Comparison of ENCODE assay signal across 1 fruit fly cellular context in the genomic region with DNA sequence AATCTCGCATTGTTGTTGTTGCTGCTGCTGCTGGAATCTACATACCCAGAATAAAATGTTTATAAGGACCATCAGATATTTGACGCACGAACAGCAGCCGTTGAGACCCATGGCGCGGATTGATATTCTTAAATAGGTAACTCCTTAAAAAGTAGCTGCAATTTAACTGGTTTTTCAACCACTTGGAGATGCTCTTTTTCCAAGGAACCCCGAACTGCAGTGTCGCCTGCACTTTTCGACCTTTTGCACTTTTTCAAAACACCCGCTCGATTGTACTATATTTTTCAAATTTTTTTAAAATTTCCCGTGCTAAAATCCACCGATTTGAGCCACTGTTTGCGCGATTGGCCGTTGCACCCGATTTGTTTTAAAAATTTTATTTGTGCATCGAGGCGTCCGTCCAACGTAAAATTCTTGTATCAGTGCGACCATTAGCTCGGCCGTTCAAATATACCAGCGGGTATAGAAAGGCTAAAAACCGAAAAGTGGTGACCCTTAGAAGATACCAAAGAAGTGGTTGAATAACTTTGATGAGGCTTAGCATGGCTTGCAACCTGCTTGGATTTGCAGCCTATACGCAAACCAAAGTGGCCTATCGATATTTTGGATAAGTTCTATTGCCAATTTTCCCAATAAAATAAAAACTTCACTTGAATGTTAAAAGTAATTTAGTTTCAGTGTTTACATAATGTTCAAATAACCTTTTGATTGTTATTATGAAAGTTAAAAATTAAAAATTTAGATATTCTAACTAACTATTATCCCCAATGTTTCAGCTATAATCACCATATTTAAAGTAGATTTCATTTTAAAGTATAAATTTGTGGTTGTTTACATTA.
TF ChIP-seq lines count a peak whose summit lies in the region.

A gene (minus strand): TSS at position 457 of the 839 bp plus-strand sequence.

TF ChIP-seq in whole organism, embryonic, 481 proteins besides CTCF, POLR2A, EP300 and RAD21 (continued from another document and continues in another):
- no peak for TF ChIP-seq unpg (GFP tag; optimal IDR thresholded peaks at IDR 0.05; lab: Kevin White, UChicago)
- peak; percentile 32 for TF ChIP-seq Abd-B (GFP tag; optimal IDR thresholded peaks at IDR 0.05; lab: Kevin White, UChicago)
- TF ChIP-seq CG12391 (tag; optimal IDR thresholded peaks at IDR 0.05; lab: Kevin White, UChicago), result no peak
- no peak for TF ChIP-seq CG2120 (GFP tag; optimal IDR thresholded peaks at IDR 0.05; lab: Kevin White, UChicago)
- TF ChIP-seq Myb (GFP tag; optimal IDR thresholded peaks at IDR 0.05; lab: Kevin White, UChicago), result peak; percentile 79
- peak; percentile 42 for TF ChIP-seq MTF-1 (GFP tag; optimal IDR thresholded peaks at IDR 0.05; lab: Kevin White, UChicago; ENCODE audit: borderline replicate concordance)
- TF ChIP-seq vnd (GFP tag; IDR thresholded peaks at IDR 0.05; lab: Robert Waterston, UW; ENCODE audit: partially characterized antibody), result no peak
- no peak for TF ChIP-seq HLH3B (GFP tag; IDR thresholded peaks at IDR 0.05; lab: Robert Waterston, UW)
- no peak for TF ChIP-seq Sry-β (GFP tag; optimal IDR thresholded peaks at IDR 0.05; lab: Kevin White, UChicago)
- no peak for TF ChIP-seq pros (GFP tag; optimal IDR thresholded peaks at IDR 0.05; lab: Kevin White, UChicago)
- no peak for TF ChIP-seq corto (GFP tag; optimal IDR thresholded peaks at IDR 0.05; lab: Kevin White, UChicago)
- peak; percentile 66 for TF ChIP-seq CG33213 (GFP tag; optimal IDR thresholded peaks at IDR 0.05; lab: Kevin White, UChicago)
- no peak for TF ChIP-seq mirr (GFP tag; optimal IDR thresholded peaks at IDR 0.05; lab: Kevin White, UChicago)
- TF ChIP-seq maf-S (GFP tag; optimal IDR thresholded peaks at IDR 0.05; lab: Kevin White, UChicago), result no peak
- TF ChIP-seq CG7963 (GFP tag; IDR thresholded peaks at IDR 0.05; lab: Robert Waterston, UW; ENCODE audit: partially characterized antibody), result 0 out of 3 replicates have a peak, but pooled peaks have one; percentile 47
- no peak for TF ChIP-seq CG12942 (GFP tag; optimal IDR thresholded peaks at IDR 0.05; lab: Kevin White, UChicago)
- no peak for TF ChIP-seq salm (tag; optimal IDR thresholded peaks at IDR 0.05; lab: Kevin White, UChicago)
- peak; percentile 8 for TF ChIP-seq CG17359 (tag; optimal IDR thresholded peaks at IDR 0.05; lab: Kevin White, UChicago)
- TF ChIP-seq CG10366 (GFP tag; IDR thresholded peaks at IDR 0.05; lab: Robert Waterston, UW), result no peak
- TF ChIP-seq CG1233 (GFP tag; optimal IDR thresholded peaks at IDR 0.05; lab: Kevin White, UChicago), result no peak
- TF ChIP-seq psq (GFP tag; optimal IDR thresholded peaks at IDR 0.05; lab: Kevin White, UChicago), result no peak
- no peak for TF ChIP-seq ranshi (GFP tag; IDR thresholded peaks at IDR 0.05; lab: Robert Waterston, UW)
- no peak for TF ChIP-seq CG18262 (tag; optimal IDR thresholded peaks at IDR 0.05; lab: Kevin White, UChicago)
- no peak for TF ChIP-seq CG2875 (GFP tag; optimal IDR thresholded peaks at IDR 0.05; lab: Kevin White, UChicago)
- no peak for TF ChIP-seq CG12769 (tag; optimal IDR thresholded peaks at IDR 0.05; lab: Kevin White, UChicago)
- no peak; the same call in none of the 3 replicates for TF ChIP-seq HLH4C (GFP tag; IDR thresholded peaks at IDR 0.05; lab: Robert Waterston, UW; ENCODE audit: partially characterized antibody)
- TF ChIP-seq slou (GFP tag; optimal IDR thresholded peaks at IDR 0.05; lab: Kevin White, UChicago), result no peak
- TF ChIP-seq CG14667 (GFP tag; IDR thresholded peaks at IDR 0.05; lab: Robert Waterston, UW), result no peak
- TF ChIP-seq CG10462 (GFP tag; optimal IDR thresholded peaks at IDR 0.05; lab: Kevin White, UChicago), result no peak
- TF ChIP-seq ken (GFP tag; IDR thresholded peaks at IDR 0.05; lab: Robert Waterston, UW), result 0 out of 3 replicates have a peak, but pooled peaks have one; percentile 9
- TF ChIP-seq bcd (GFP tag; optimal IDR thresholded peaks at IDR 0.05; lab: Kevin White, UChicago), result peak; percentile 6
- peak; percentile 95 for TF ChIP-seq gfzf (GFP tag; optimal IDR thresholded peaks at IDR 0.05; lab: Kevin White, UChicago)
- no peak for TF ChIP-seq Camta (GFP tag; optimal IDR thresholded peaks at IDR 0.05; lab: Kevin White, UChicago)
- no peak for TF ChIP-seq CG8388 (GFP tag; optimal IDR thresholded peaks at IDR 0.05; lab: Kevin White, UChicago)
- peak; percentile 36 for TF ChIP-seq CG34376 (GFP tag; optimal IDR thresholded peaks at IDR 0.05; lab: Kevin White, UChicago)
- TF ChIP-seq CG13424 (tag; optimal IDR thresholded peaks at IDR 0.05; lab: Kevin White, UChicago), result no peak
- no peak for TF ChIP-seq Awh (GFP tag; IDR thresholded peaks at IDR 0.05; lab: Robert Waterston, UW)
- TF ChIP-seq zen2 (GFP tag; IDR thresholded peaks at IDR 0.05; lab: Robert Waterston, UW; ENCODE audit: partially characterized antibody), result no peak
- TF ChIP-seq CG3163 (GFP tag; optimal IDR thresholded peaks at IDR 0.05; lab: Kevin White, UChicago), result no peak
- TF ChIP-seq CG3995 (GFP tag; optimal IDR thresholded peaks at IDR 0.05; lab: Kevin White, UChicago), result peak; percentile 39
- TF ChIP-seq Mes4 (GFP tag; optimal IDR thresholded peaks at IDR 0.05; lab: Kevin White, UChicago), result peak; percentile 5
- no peak for TF ChIP-seq rib (GFP tag; IDR thresholded peaks at IDR 0.05; lab: Robert Waterston, UW)
- peak; percentile 32 for TF ChIP-seq CG10267 (tag; optimal IDR thresholded peaks at IDR 0.05; lab: Kevin White, UChicago)
- TF ChIP-seq CG3838 (GFP tag; optimal IDR thresholded peaks at IDR 0.05; lab: Kevin White, UChicago), result no peak
- TF ChIP-seq NfI (GFP tag; optimal IDR thresholded peaks at IDR 0.05; lab: Kevin White, UChicago), result peak; percentile 3
- TF ChIP-seq CG8359 (GFP tag; optimal IDR thresholded peaks at IDR 0.05; lab: Kevin White, UChicago; ENCODE audit: borderline replicate concordance), result no peak
- no peak; the same call in 1 of the 3 replicates for TF ChIP-seq knrl (GFP tag; IDR thresholded peaks at IDR 0.05; lab: Robert Waterston, UW; ENCODE audit: partially characterized antibody)
- no peak for TF ChIP-seq CG9817 (tag; optimal IDR thresholded peaks at IDR 0.05; lab: Kevin White, UChicago)
- TF ChIP-seq CG11504 (tag; optimal IDR thresholded peaks at IDR 0.05; lab: Kevin White, UChicago), result no peak
- TF ChIP-seq prd (optimal IDR thresholded peaks at IDR 0.05; lab: Kevin White, UChicago), result no peak
- TF ChIP-seq prd (GFP tag; IDR thresholded peaks at IDR 0.05; lab: Robert Waterston, UW), result no peak
- TF ChIP-seq CG12104 (GFP tag; optimal IDR thresholded peaks at IDR 0.05; lab: Kevin White, UChicago), result no peak
- TF ChIP-seq fu2 (GFP tag; optimal IDR thresholded peaks at IDR 0.05; lab: Kevin White, UChicago), result no peak
- TF ChIP-seq hb (GFP tag; IDR thresholded peaks at IDR 0.05; lab: Robert Waterston, UW; ENCODE audit: partially characterized antibody), result no peak
- peak; percentile 8; the same call in 1 of the 2 replicates for TF ChIP-seq Xrp1 (GFP tag; IDR thresholded peaks at IDR 0.05; lab: Robert Waterston, UW)
- TF ChIP-seq Gug (GFP tag; IDR thresholded peaks at IDR 0.05; lab: Robert Waterston, UW), result no peak
- no peak for TF ChIP-seq fd3F (GFP tag; optimal IDR thresholded peaks at IDR 0.05; lab: Kevin White, UChicago)
- TF ChIP-seq lbe (GFP tag; optimal IDR thresholded peaks at IDR 0.05; lab: Kevin White, UChicago), result no peak
- TF ChIP-seq CG18011 (GFP tag; optimal IDR thresholded peaks at IDR 0.05; lab: Kevin White, UChicago), result no peak
- no peak for TF ChIP-seq CG10321 (GFP tag; IDR thresholded peaks at IDR 0.05; lab: Robert Waterston, UW)
- peak; percentile 92 for TF ChIP-seq CG1603 (tag; optimal IDR thresholded peaks at IDR 0.05; lab: Kevin White, UChicago)
- peak; percentile 4 for TF ChIP-seq CG7987 (GFP tag; optimal IDR thresholded peaks at IDR 0.05; lab: Kevin White, UChicago)
- peak; percentile 87 for TF ChIP-seq CG9797 (GFP tag; optimal IDR thresholded peaks at IDR 0.05; lab: Kevin White, UChicago)
- peak; percentile 59; the same call in 2 of the 3 replicates for TF ChIP-seq CG16813 (GFP tag; IDR thresholded peaks at IDR 0.05; lab: Robert Waterston, UW; ENCODE audit: partially characterized antibody)
- peak; percentile 53 for TF ChIP-seq trem (tag; optimal IDR thresholded peaks at IDR 0.05; lab: Kevin White, UChicago)
- TF ChIP-seq bsh (GFP tag; optimal IDR thresholded peaks at IDR 0.05; lab: Kevin White, UChicago), result peak in 1 of 2 experiments; percentile 22
- no peak for TF ChIP-seq E2f1 (GFP tag; IDR thresholded peaks at IDR 0.05; lab: Robert Waterston, UW)
- no peak for TF ChIP-seq Dip3 (GFP tag; optimal IDR thresholded peaks at IDR 0.05; lab: Kevin White, UChicago)
- no peak for TF ChIP-seq nmo (GFP tag; optimal IDR thresholded peaks at IDR 0.05; lab: Kevin White, UChicago)
- TF ChIP-seq CG6683 (GFP tag; optimal IDR thresholded peaks at IDR 0.05; lab: Kevin White, UChicago), result no peak
- no peak for TF ChIP-seq CG30403 (GFP tag; optimal IDR thresholded peaks at IDR 0.05; lab: Kevin White, UChicago)
- TF ChIP-seq pita (GFP tag; optimal IDR thresholded peaks at IDR 0.05; lab: Kevin White, UChicago), result peak; percentile 89
- peak; percentile 71 for TF ChIP-seq Bgb (GFP tag; IDR thresholded peaks at IDR 0.05; lab: Robert Waterston, UW; ENCODE audit: partially characterized antibody)
- TF ChIP-seq Dref (GFP tag; IDR thresholded peaks at IDR 0.05; lab: Robert Waterston, UW), result peak; percentile 80
- no peak for TF ChIP-seq CG2678 (tag; optimal IDR thresholded peaks at IDR 0.05; lab: Kevin White, UChicago)
- TF ChIP-seq pan (optimal IDR thresholded peaks at IDR 0.05; lab: Kevin White, UChicago), result no peak
- TF ChIP-seq pan (GFP tag; optimal IDR thresholded peaks at IDR 0.05 in 1 of 2, IDR thresholded peaks at IDR 0.05 in 1 of 2), result no peak
- TF ChIP-seq CG3847 (GFP tag; IDR thresholded peaks at IDR 0.05; lab: Robert Waterston, UW), result peak; percentile 38; the same call in 1 of the 2 replicates
- TF ChIP-seq pfk (GFP tag; optimal IDR thresholded peaks at IDR 0.05; lab: Kevin White, UChicago), result peak; percentile 10
- peak; percentile 35 for TF ChIP-seq CG17568 (GFP tag; optimal IDR thresholded peaks at IDR 0.05; lab: Kevin White, UChicago)
- no peak for TF ChIP-seq CG3281 (GFP tag; optimal IDR thresholded peaks at IDR 0.05; lab: Kevin White, UChicago)
- TF ChIP-seq CG17328 (GFP tag; IDR thresholded peaks at IDR 0.05; lab: Robert Waterston, UW), result no peak
- no peak for TF ChIP-seq tin (GFP tag; optimal IDR thresholded peaks at IDR 0.05; lab: Kevin White, UChicago)
- peak in 1 of 2 experiments; percentile 8 for TF ChIP-seq insv (GFP tag; optimal IDR thresholded peaks at IDR 0.05; lab: Kevin White, UChicago)
- no peak; the same call in 2 of the 3 replicates for TF ChIP-seq CG11560 (tag; IDR thresholded peaks at IDR 0.05; lab: Robert Waterston, UW)
- peak; percentile 82 for TF ChIP-seq Lhr (GFP tag; optimal IDR thresholded peaks at IDR 0.05; lab: Kevin White, UChicago)
- TF ChIP-seq pnt (GFP tag; optimal IDR thresholded peaks at IDR 0.05; lab: Kevin White, UChicago), result no peak
- TF ChIP-seq jigr1 (GFP tag; IDR thresholded peaks at IDR 0.05; lab: Robert Waterston, UW), result no peak
- TF ChIP-seq tll (GFP tag; optimal IDR thresholded peaks at IDR 0.05; lab: Kevin White, UChicago), result no peak
- TF ChIP-seq CG5953 (GFP tag; IDR thresholded peaks at IDR 0.05; lab: Robert Waterston, UW), result no peak
- TF ChIP-seq HLH54F (GFP tag; optimal IDR thresholded peaks at IDR 0.05; lab: Kevin White, UChicago), result no peak
- no peak for TF ChIP-seq CG8924 (tag; optimal IDR thresholded peaks at IDR 0.05; lab: Kevin White, UChicago)
- peak; percentile 69 for TF ChIP-seq bbx (GFP tag; IDR thresholded peaks at IDR 0.05; lab: Robert Waterston, UW; ENCODE audit: partially characterized antibody)
- 0 out of 3 replicates have a peak, but pooled peaks have one; percentile 38 for TF ChIP-seq CG34224 (GFP tag; IDR thresholded peaks at IDR 0.05; lab: Robert Waterston, UW; ENCODE audit: partially characterized antibody)
- no peak for TF ChIP-seq Fer1 (GFP tag; optimal IDR thresholded peaks at IDR 0.05; lab: Kevin White, UChicago)
- no peak for TF ChIP-seq CG16863 (GFP tag; optimal IDR thresholded peaks at IDR 0.05; lab: Kevin White, UChicago)
- peak; percentile 21 for TF ChIP-seq CG2202 (tag; optimal IDR thresholded peaks at IDR 0.05; lab: Kevin White, UChicago)
- TF ChIP-seq gem (tag; optimal IDR thresholded peaks at IDR 0.05; lab: Kevin White, UChicago), result no peak
- no peak for TF ChIP-seq CG1832 (GFP tag; optimal IDR thresholded peaks at IDR 0.05; lab: Kevin White, UChicago)
- no peak for TF ChIP-seq CG11085 (GFP tag; IDR thresholded peaks at IDR 0.05; lab: Robert Waterston, UW)
- no peak for TF ChIP-seq lola (GFP tag; optimal IDR thresholded peaks at IDR 0.05; lab: Kevin White, UChicago)
- peak; percentile 81 for TF ChIP-seq MESR4 (GFP tag; optimal IDR thresholded peaks at IDR 0.05; lab: Kevin White, UChicago)
- peak; percentile 44; the same call in 1 of the 2 replicates for TF ChIP-seq inv (GFP tag; IDR thresholded peaks at IDR 0.05; lab: Robert Waterston, UW; ENCODE audit: partially characterized antibody)
- peak; percentile 51; the same call in 1 of the 2 replicates for TF ChIP-seq chm (GFP tag; IDR thresholded peaks at IDR 0.05; lab: Robert Waterston, UW)
- TF ChIP-seq abd-A (tag; optimal IDR thresholded peaks at IDR 0.05; lab: Kevin White, UChicago), result no peak
- TF ChIP-seq ara (GFP tag; IDR thresholded peaks at IDR 0.05; lab: Robert Waterston, UW), result no peak
- no peak for TF ChIP-seq CG9215 (GFP tag; IDR thresholded peaks at IDR 0.05; lab: Robert Waterston, UW)
- no peak for TF ChIP-seq CG7357 (GFP tag; IDR thresholded peaks at IDR 0.05; lab: Robert Waterston, UW)
- no peak for TF ChIP-seq ac (GFP tag; optimal IDR thresholded peaks at IDR 0.05; lab: Kevin White, UChicago)
- TF ChIP-seq CG13894 (tag; optimal IDR thresholded peaks at IDR 0.05; lab: Kevin White, UChicago), result no peak
- TF ChIP-seq sr (GFP tag; IDR thresholded peaks at IDR 0.05; lab: Robert Waterston, UW), result no peak
- TF ChIP-seq ro (GFP tag; IDR thresholded peaks at IDR 0.05; lab: Robert Waterston, UW), result no peak
- TF ChIP-seq Atf-2 (GFP tag; optimal IDR thresholded peaks at IDR 0.05; lab: Kevin White, UChicago), result no peak
- TF ChIP-seq sd (tag; optimal IDR thresholded peaks at IDR 0.05; lab: Kevin White, UChicago), result peak; percentile 45
- TF ChIP-seq CG14710 (tag; optimal IDR thresholded peaks at IDR 0.05; lab: Kevin White, UChicago), result peak; percentile 53
- TF ChIP-seq chif (GFP tag; optimal IDR thresholded peaks at IDR 0.05; lab: Kevin White, UChicago), result no peak
- no peak for TF ChIP-seq sob (GFP tag; IDR thresholded peaks at IDR 0.05; lab: Robert Waterston, UW)
- no peak for TF ChIP-seq CG10565 (GFP tag; optimal IDR thresholded peaks at IDR 0.05; lab: Kevin White, UChicago)
- no peak for TF ChIP-seq CG11398 (GFP tag; optimal IDR thresholded peaks at IDR 0.05; lab: Kevin White, UChicago)
- TF ChIP-seq CG15011 (GFP tag; optimal IDR thresholded peaks at IDR 0.05; lab: Kevin White, UChicago), result no peak
- peak; percentile 41 for TF ChIP-seq ssp (GFP tag; IDR thresholded peaks at IDR 0.05; lab: Robert Waterston, UW)
